Worm (Caenorhabditis elegans): ENCODE data around the gene F19H6.4.
A peak's percentile ranks its signal among the peaks of the same experiment; 100 is the strongest.

F19H6.4 gene

DNA sequence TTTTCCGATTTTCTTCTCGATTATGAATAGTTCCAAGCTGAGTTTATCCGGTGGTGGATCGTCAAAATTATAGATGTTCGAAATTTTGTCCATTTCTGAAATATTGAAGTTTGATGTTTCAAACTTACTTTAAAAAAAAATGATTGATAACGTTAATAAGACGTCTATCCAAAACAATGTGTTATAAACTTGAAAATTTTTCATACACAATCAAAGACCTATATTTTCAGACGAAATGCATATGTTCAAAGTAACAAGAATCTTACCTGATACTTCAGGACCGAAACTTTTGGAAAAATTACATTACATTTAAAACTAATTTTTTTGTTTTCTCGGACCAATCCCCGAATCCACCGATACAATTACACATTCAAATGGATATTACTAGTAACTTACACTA, 25.9 kb downstream of the F19H6.4 start, which contains the start of gene nekl-3:
Gene nekl-3, minus strand, starts transcription at position 101 of the 400 bp plus-strand sequence.
- TF ChIP-seq T22C8.4 (GFP tag; IDR thresholded peaks at IDR 0.05) (no peak), cog-1 (tag; optimal IDR thresholded peaks at IDR 0.05) (no peak), klf-2 (GFP tag; conservative IDR thresholded peaks at IDR 0.05) (no peak), tab-1 (GFP tag; IDR thresholded peaks at IDR 0.05) (no peak)

DNA sequence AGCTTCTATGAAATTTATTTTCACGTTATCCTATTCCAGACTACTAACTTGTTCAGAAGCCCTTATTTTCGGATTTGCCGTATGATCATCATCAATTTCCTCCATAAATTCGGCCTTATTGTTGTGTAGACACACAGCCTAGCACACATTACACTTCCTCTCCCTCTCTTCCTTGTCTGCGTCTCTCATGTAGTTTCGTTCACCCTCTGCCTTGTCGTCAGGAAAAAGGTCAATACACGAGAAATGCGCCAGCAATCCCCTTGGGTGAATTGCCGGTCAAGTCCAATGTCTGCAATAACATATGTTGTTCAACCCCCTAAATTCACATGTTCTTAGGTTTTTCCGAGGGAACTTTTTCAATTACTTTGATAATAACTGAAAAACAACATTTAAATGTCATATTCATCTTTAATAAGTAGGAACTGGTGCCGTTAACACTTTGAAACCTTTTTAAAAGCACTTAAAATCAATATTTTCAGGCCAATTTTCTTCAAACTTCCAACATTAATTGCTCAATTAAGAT, 28.4 kb downstream of the F19H6.4 start, which contains the start of gene F17E5.2:
Gene F17E5.2, plus strand, starts transcription at position 473 of the 523 bp plus-strand sequence.
- no peak; the same call in none of the 2 replicates for TF ChIP-seq ztf-23 (GFP tag; IDR thresholded peaks at IDR 0.05)
- no peak for TF ChIP-seq tab-1 (GFP tag; IDR thresholded peaks at IDR 0.05)
- TF ChIP-seq cog-1 (tag; optimal IDR thresholded peaks at IDR 0.05): peak; percentile 94

DNA sequence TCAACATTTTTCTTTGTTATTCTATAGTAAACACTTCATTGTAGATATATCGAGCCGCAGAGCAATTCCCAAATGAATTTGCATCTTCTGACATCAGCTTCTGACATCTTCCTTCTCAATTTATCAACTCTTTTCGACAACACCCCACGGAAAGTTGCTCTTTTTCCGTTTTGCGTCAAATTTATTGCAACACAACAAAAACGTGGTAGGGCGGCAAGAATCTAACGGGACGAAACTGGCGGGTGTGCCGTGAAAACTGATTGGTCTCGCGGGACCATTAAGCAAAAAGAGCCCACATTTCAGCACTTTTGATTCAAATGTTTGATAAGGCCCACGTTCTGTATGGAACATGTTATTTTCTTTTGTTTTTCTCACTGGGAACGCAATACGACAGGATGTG, 39.2 kb downstream of the F19H6.4 start:
- TF ChIP-seq flt-1 (GFP tag; IDR thresholded peaks at IDR 0.05) (no peak), ztf-29 (GFP tag; IDR thresholded peaks at IDR 0.05) (no peak), med-1 (GFP tag; optimal IDR thresholded peaks at IDR 0.05; ENCODE audit: insufficient read depth) (no peak), ztf-23 (GFP tag; IDR thresholded peaks at IDR 0.05) (no peak), cog-1 (tag; optimal IDR thresholded peaks at IDR 0.05) (no peak), T22C8.4 (GFP tag; IDR thresholded peaks at IDR 0.05) (no peak), tab-1 (GFP tag; IDR thresholded peaks at IDR 0.05) (no peak), ref-1 (GFP tag; conservative IDR thresholded peaks at IDR 0.05) (no peak), klf-2 (GFP tag; conservative IDR thresholded peaks at IDR 0.05) (no peak)

DNA sequence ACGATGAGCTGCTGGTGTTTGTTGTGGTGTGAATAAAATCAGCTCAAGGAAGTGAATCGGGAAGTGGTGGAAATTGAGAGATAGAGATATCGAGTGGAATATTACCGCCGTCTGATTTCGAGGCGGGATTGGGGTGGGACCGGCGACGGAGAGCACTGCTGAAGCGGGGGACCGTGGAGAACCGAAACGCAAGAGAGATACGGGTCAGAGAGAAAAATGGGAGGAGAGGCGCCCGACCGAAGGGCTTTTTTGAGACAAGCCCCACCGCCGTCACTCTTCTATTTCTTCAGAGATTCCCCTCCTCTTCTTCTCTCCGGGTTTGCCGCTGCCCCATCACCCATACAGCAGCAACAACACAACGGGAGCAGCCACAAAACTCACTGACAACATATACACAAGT, 40.5 kb downstream of the F19H6.4 start:
- TF ChIP-seq flt-1 (GFP tag; IDR thresholded peaks at IDR 0.05) (no peak), cog-1 (tag; optimal IDR thresholded peaks at IDR 0.05) (no peak), ref-1 (GFP tag; conservative IDR thresholded peaks at IDR 0.05) (no peak), tab-1 (GFP tag; IDR thresholded peaks at IDR 0.05) (no peak), ztf-29 (GFP tag; IDR thresholded peaks at IDR 0.05) (no peak), med-1 (GFP tag; optimal IDR thresholded peaks at IDR 0.05; ENCODE audit: insufficient read depth) (no peak), klf-2 (GFP tag; conservative IDR thresholded peaks at IDR 0.05) (no peak), T22C8.4 (GFP tag; IDR thresholded peaks at IDR 0.05) (no peak), ztf-23 (GFP tag; IDR thresholded peaks at IDR 0.05) (no peak)

DNA sequence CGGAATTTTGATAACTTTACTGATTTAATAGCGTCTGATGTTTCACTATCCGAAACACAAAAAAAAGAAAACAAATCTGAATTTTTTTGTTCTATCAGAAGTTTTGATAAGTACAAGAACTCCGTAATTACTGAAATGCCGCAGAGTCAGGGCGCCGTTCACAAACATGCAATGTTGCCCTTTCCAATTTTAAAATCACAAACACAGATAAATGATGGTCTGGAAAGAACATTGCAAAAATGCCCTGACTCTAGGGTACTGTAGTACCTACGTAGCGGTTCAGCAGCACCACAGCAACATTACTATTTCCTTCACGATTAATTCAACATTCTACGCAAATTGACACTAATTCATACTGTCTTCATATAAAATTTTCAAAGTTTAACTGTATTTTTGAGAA, 41.1 kb downstream of the F19H6.4 start:
- TF ChIP-seq med-1 (GFP tag; optimal IDR thresholded peaks at IDR 0.05; ENCODE audit: insufficient read depth): no peak
- no peak for TF ChIP-seq cog-1 (tag; optimal IDR thresholded peaks at IDR 0.05)
- TF ChIP-seq ref-1 (GFP tag; conservative IDR thresholded peaks at IDR 0.05): no peak
- TF ChIP-seq flt-1 (GFP tag; IDR thresholded peaks at IDR 0.05): no peak
- TF ChIP-seq T22C8.4 (GFP tag; IDR thresholded peaks at IDR 0.05): no peak
- TF ChIP-seq tab-1 (GFP tag; IDR thresholded peaks at IDR 0.05): no peak
- TF ChIP-seq ztf-23 (GFP tag; IDR thresholded peaks at IDR 0.05): no peak
- TF ChIP-seq klf-2 (GFP tag; conservative IDR thresholded peaks at IDR 0.05): no peak
- no peak for TF ChIP-seq ztf-29 (GFP tag; IDR thresholded peaks at IDR 0.05)

DNA sequence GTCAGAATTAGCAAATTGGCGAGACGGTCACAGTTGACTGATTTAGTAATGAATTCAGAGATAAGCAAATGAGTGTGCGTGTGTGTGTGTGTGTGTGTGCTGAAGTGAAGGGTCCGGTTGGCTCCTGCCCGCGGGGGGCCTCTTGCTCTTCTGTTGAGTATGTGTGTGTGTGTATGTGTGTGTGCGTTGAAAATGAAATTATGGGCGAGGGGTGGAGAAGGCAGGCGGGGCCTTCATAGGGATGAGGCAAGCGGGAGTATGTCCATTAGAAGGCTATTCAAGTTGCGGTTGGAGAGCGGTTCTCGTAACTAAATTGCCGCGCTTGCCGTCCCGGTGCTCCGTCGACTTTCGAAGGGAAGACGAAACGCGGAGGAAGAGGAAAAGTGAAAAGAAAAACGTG, 41.8 kb downstream of the F19H6.4 start:
- TF ChIP-seq ztf-29 (GFP tag; IDR thresholded peaks at IDR 0.05) (no peak), ztf-23 (GFP tag; IDR thresholded peaks at IDR 0.05) (0 out of 2 replicates have a peak, but pooled peaks have one; percentile 34), tab-1 (GFP tag; IDR thresholded peaks at IDR 0.05) (peak; percentile 63)

DNA sequence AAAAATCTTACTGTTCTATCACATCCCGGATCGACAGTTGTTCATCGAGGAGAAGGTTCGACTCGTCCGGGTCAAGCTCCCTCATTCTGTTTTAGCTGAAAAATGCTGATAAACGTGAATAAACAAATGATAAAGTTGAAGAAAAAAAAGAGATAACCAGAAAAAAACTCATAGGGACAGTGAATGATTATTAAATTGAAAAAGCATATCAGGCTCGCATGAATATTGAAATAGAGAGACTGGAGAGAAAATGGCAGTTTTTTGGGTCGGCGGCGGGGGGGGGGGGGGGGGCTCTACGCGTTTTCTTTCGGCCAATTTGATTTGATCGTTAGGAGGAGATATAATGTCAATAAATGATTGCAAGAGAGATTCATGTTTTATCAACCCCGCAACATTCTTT, 48.5 kb downstream of the F19H6.4 start, which contains the start of gene lin-2:
Gene lin-2, minus strand, starts transcription at position 101 of the 400 bp plus-strand sequence.
- TF ChIP-seq ref-1 (GFP tag; conservative IDR thresholded peaks at IDR 0.05): no peak
- TF ChIP-seq cog-1 (tag; optimal IDR thresholded peaks at IDR 0.05): no peak
- TF ChIP-seq flt-1 (GFP tag; IDR thresholded peaks at IDR 0.05): no peak
- TF ChIP-seq ztf-29 (GFP tag; IDR thresholded peaks at IDR 0.05): no peak
- no peak for TF ChIP-seq ztf-23 (GFP tag; IDR thresholded peaks at IDR 0.05)
- no peak for TF ChIP-seq tab-1 (GFP tag; IDR thresholded peaks at IDR 0.05)
- TF ChIP-seq med-1 (GFP tag; optimal IDR thresholded peaks at IDR 0.05; ENCODE audit: insufficient read depth): no peak
- no peak for TF ChIP-seq T22C8.4 (GFP tag; IDR thresholded peaks at IDR 0.05)
- TF ChIP-seq klf-2 (GFP tag; conservative IDR thresholded peaks at IDR 0.05): no peak

DNA sequence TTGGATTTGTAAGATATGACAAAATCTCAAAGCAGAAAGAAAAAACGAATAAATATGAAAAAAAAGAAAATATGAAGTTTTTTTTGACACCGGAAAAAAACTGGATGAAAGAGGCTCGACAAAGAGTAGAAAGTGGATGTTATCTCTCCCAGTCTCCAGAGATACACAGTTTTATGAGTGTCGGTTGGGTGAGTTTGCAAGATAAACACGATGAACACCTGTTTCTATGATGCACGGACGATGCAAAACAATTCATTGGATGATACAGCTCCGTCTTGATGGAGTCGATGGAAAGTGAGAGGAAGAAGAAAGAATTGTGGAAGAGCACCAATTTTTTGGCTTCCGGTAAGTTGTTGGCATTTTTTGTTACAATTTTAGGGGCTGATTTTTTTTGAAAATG, 50.3 kb downstream of the F19H6.4 start:
- TF ChIP-seq flt-1 (GFP tag; IDR thresholded peaks at IDR 0.05) (no peak), ztf-23 (GFP tag; IDR thresholded peaks at IDR 0.05) (no peak), tab-1 (GFP tag; IDR thresholded peaks at IDR 0.05) (no peak), ref-1 (GFP tag; conservative IDR thresholded peaks at IDR 0.05) (no peak), klf-2 (GFP tag; conservative IDR thresholded peaks at IDR 0.05) (no peak), T22C8.4 (GFP tag; IDR thresholded peaks at IDR 0.05) (no peak), cog-1 (tag; optimal IDR thresholded peaks at IDR 0.05) (no peak), med-1 (GFP tag; optimal IDR thresholded peaks at IDR 0.05; ENCODE audit: insufficient read depth) (no peak), ztf-29 (GFP tag; IDR thresholded peaks at IDR 0.05) (no peak)
